Fruit fly (Drosophila melanogaster) whole organism, adult: ENCODE results near the gene shv.

ENCODE experiments used
- CG33017 ChIP-seq: fragments of 200-800 bp; sonication (Bioruptor generic); optimal IDR thresholded peaks from 2 replicates; lab custom pipeline; 2018; ENCODE audit warnings: missing biosample characterization, mild to moderate bottlenecking, missing genetic modification characterization, moderate library complexity
- CG5204 ChIP-seq: fragments of 200-800 bp; sonication (Bioruptor generic); optimal IDR thresholded peaks from 2 replicates; lab custom pipeline; 2016; ENCODE audit warnings: missing biosample characterization, missing genetic modification characterization
- Mnt ChIP-seq: fragments of 200-800 bp; sonication (Bioruptor generic); optimal IDR thresholded peaks from 2 replicates; lab custom pipeline; 2016; ENCODE audit warnings: missing biosample characterization, mild to moderate bottlenecking, missing genetic modification characterization
- cnc ChIP-seq, 2 experiments: fragments of >200 bp; optimal IDR thresholded peaks; 2 replicates each; lab custom pipeline; 2017
- kay ChIP-seq: fragments of 200-800 bp; sonication (Bioruptor generic); peaks from one replicate; lab custom pipeline; 2016; ENCODE audit warnings: missing biosample characterization, missing genetic modification characterization, borderline replicate concordance

dm6 chr2L:428380-428989 lies 24.4 kb upstream of the shv start:
- TF ChIP-seq kay (GFP tag; lab: Kevin White, UChicago) (no peak), Mnt (GFP tag; lab: Kevin White, UChicago) (no peak), CG33017 (no peak), cnc (optimal IDR thresholded peaks at IDR 0.05; lab: Kevin White, UChicago) (no peak), CG5204 (GFP tag; lab: Kevin White, UChicago) (no peak)
